Fruit fly (Drosophila melanogaster): Measurements from ENCODE around the gene Jon65Ai.

The Jon65Ai gene

dm6 chr3L:6074975-6075692 is 20.9 kb upstream of the Jon65Ai start, which contains the start of the genes CG13295 and CG6610 (continued):
- peak; percentile 26 for TF ChIP-seq CHES-1-like (GFP tag; optimal IDR thresholded peaks at IDR 0.05)
- peak; percentile 90 for TF ChIP-seq sens (GFP tag)
- peak; percentile 20 for TF ChIP-seq CG10654 (GFP tag; optimal IDR thresholded peaks at IDR 0.05)
- peak; percentile 37 for TF ChIP-seq Fer1 (GFP tag; optimal IDR thresholded peaks at IDR 0.05)
- no peak for TF ChIP-seq CG1832 (GFP tag; optimal IDR thresholded peaks at IDR 0.05)
- no peak for TF ChIP-seq CG8089 (GFP tag; optimal IDR thresholded peaks at IDR 0.05)
- TF ChIP-seq CG11456 (GFP tag; IDR thresholded peaks at IDR 0.05): peak; percentile 3; the same call in 1 of the 3 replicates
- TF ChIP-seq Hmx (GFP tag; optimal IDR thresholded peaks at IDR 0.05): peak; percentile 24
- no peak for TF ChIP-seq ash1 (GFP tag; optimal IDR thresholded peaks at IDR 0.05)
- peak; percentile 5 for TF ChIP-seq kah (GFP tag; optimal IDR thresholded peaks at IDR 0.05)
- peak; percentile 21 for TF ChIP-seq CG11723 (GFP tag; optimal IDR thresholded peaks at IDR 0.05)
- peak; percentile 73 for TF ChIP-seq CG13424 (tag; optimal IDR thresholded peaks at IDR 0.05)
- peak; percentile 36; the same call in 1 of the 2 replicates for TF ChIP-seq CG14441 (GFP tag; IDR thresholded peaks at IDR 0.05)
- TF ChIP-seq phol (tag; optimal IDR thresholded peaks at IDR 0.05): peak; percentile 72
- peak; percentile 61 for TF ChIP-seq CG4328 (GFP tag; optimal IDR thresholded peaks at IDR 0.05)
- TF ChIP-seq Ptx1 (GFP tag; IDR thresholded peaks at IDR 0.05): peak; percentile 70
- TF ChIP-seq ac (GFP tag; optimal IDR thresholded peaks at IDR 0.05): no peak
- TF ChIP-seq ci (GFP tag; IDR thresholded peaks at IDR 0.05): no peak
- TF ChIP-seq CG14860 (GFP tag; IDR thresholded peaks at IDR 0.05; ENCODE audit: partially characterized antibody): no peak
- TF ChIP-seq C15 (GFP tag; IDR thresholded peaks at IDR 0.05): no peak
- peak; percentile 47 for TF ChIP-seq Chrac-16 (GFP tag; optimal IDR thresholded peaks at IDR 0.05)
- peak; percentile 97 for TF ChIP-seq Sry-β (GFP tag; optimal IDR thresholded peaks at IDR 0.05)
- 0 out of 2 replicates have a peak, but pooled peaks have one; percentile 23 for TF ChIP-seq amos (GFP tag; IDR thresholded peaks at IDR 0.05; ENCODE audit: partially characterized antibody)
- TF ChIP-seq CG17186 (GFP tag; optimal IDR thresholded peaks at IDR 0.05): peak; percentile 15
- TF ChIP-seq eve (GFP tag; optimal IDR thresholded peaks at IDR 0.05): no peak
- peak; percentile 48 for TF ChIP-seq ewg (GFP tag; optimal IDR thresholded peaks at IDR 0.05)
- peak; percentile 66 for TF ChIP-seq CG9215 (GFP tag; IDR thresholded peaks at IDR 0.05)
- TF ChIP-seq Antp (GFP tag; optimal IDR thresholded peaks at IDR 0.05): peak; percentile 21
- peak; percentile 48; the same call in 2 of the 3 replicates for TF ChIP-seq croc (GFP tag; conservative IDR thresholded peaks at IDR 0.05)
- TF ChIP-seq CG17328 (GFP tag; IDR thresholded peaks at IDR 0.05): no peak
- peak; percentile 42 for TF ChIP-seq dm (GFP tag; optimal IDR thresholded peaks at IDR 0.05)
- peak; percentile 59 to 68 for TF ChIP-seq Hr51 (GFP tag; optimal IDR thresholded peaks at IDR 0.05)
- TF ChIP-seq CG10209 (GFP tag; optimal IDR thresholded peaks at IDR 0.05): peak; percentile 30
- peak; percentile 41 for TF ChIP-seq CG2116 (GFP tag; optimal IDR thresholded peaks at IDR 0.05)
- peak; percentile 47 for TF ChIP-seq CG33557 (GFP tag; optimal IDR thresholded peaks at IDR 0.05)
- TF ChIP-seq insv (GFP tag; optimal IDR thresholded peaks at IDR 0.05): peak in 1 of 2 experiments; percentile 25
- TF ChIP-seq CG9727 (GFP tag; optimal IDR thresholded peaks at IDR 0.05): peak; percentile 67
- no peak for TF ChIP-seq bigmax (GFP tag; optimal IDR thresholded peaks at IDR 0.05)
- peak; percentile 38 for TF ChIP-seq CG6765 (GFP tag; optimal IDR thresholded peaks at IDR 0.05)
- TF ChIP-seq HLH3B (GFP tag; IDR thresholded peaks at IDR 0.05): peak; percentile 27; the same call in 1 of the 2 replicates
- TF ChIP-seq CG3838 (GFP tag; optimal IDR thresholded peaks at IDR 0.05): peak; percentile 15
- TF ChIP-seq CG8944 (GFP tag; optimal IDR thresholded peaks at IDR 0.05): no peak
- peak; percentile 78 for TF ChIP-seq CG8924 (tag; optimal IDR thresholded peaks at IDR 0.05)
- TF ChIP-seq CoRest (tag; optimal IDR thresholded peaks at IDR 0.05): peak; percentile 83
- peak; percentile 0 for TF ChIP-seq Ets97D (GFP tag; optimal IDR thresholded peaks at IDR 0.05)
- TF ChIP-seq ind (GFP tag; optimal IDR thresholded peaks at IDR 0.05): peak; percentile 35
- peak; percentile 66 for TF ChIP-seq CG2712 (tag; optimal IDR thresholded peaks at IDR 0.05)
- peak; percentile 52 for TF ChIP-seq PHDP (tag; optimal IDR thresholded peaks at IDR 0.05)
- no peak for TF ChIP-seq MTF-1 (GFP tag; optimal IDR thresholded peaks at IDR 0.05; ENCODE audit: borderline replicate concordance)
